Fruit fly (Drosophila melanogaster): ENCODE data around the gene CG31832.

DNA sequence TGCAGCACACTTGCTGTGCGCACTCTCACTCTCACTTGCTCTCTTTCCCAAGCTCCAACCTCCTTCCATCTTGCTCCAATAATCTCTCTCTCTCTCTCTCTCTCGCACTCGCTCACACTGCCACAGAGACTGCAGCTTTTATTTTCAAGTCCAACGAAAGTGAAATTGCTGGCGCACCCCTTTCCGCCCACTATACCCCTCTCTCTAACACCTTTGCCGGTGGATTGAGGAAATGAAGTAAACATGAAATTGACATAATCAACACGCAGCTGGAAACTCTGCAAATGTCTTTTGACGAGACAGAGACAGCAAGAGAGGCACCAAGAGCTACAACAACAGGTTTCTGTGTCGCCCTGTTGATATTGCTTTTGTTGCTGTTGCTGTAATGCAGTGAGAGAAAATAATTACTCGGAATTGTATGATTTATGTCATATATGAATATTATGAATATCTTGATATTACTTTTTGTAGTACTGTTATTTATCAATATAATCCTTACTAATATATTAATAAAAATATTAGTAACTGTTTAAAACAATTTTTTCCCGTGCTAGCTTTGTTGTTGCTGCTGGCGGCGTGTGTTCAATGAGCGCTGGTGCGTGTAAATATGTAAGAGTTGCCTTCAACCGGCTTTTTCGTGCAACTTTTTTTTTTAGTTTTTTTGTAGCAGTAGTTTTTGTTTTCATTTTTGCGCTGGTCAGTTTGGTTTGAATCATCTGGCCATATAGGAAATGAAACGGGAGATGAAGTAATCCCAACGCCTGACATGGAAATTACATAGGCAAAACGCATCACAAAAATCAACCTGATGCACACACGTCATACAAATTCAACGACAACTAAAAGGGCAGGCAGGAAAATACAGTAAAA, 35.7 kb downstream of the CG31832 start:
- no peak for TF ChIP-seq ttk (optimal IDR thresholded peaks at IDR 0.05)
- TF ChIP-seq h (optimal IDR thresholded peaks at IDR 0.05) = no peak
